Fruit fly (Drosophila melanogaster) whole organism, wandering third instar larva: ENCODE measurements around the gene SLC22A.

Experiments
- Abd-B ChIP-seq: fragments of >200 bp; optimal IDR thresholded peaks from 2 replicates; lab custom pipeline; 2017; ENCODE audit warnings: missing biosample characterization, missing genetic modification characterization
- CG32264 ChIP-seq: fragments of 200-800 bp; sonication (Bioruptor generic); optimal IDR thresholded peaks from 2 replicates; lab custom pipeline; 2016; ENCODE audit warnings: missing biosample characterization, missing genetic modification characterization
- CG9705 ChIP-seq: fragments of 200-800 bp; sonication (Bioruptor generic); optimal IDR thresholded peaks from 2 replicates; lab custom pipeline; 2018; ENCODE audit warnings: missing biosample characterization, mild to moderate bottlenecking, missing genetic modification characterization
- CrebA ChIP-seq: fragments of 200-800 bp; sonication (Bioruptor generic); optimal IDR thresholded peaks from 2 replicates; lab custom pipeline; 2016; ENCODE audit warnings: missing biosample characterization, mild to moderate bottlenecking, missing genetic modification characterization, borderline replicate concordance
- Dfd ChIP-seq: fragments of >200 bp; optimal IDR thresholded peaks from 2 replicates; lab custom pipeline; 2017; ENCODE audit warnings: missing biosample characterization, missing genetic modification characterization
- Dif ChIP-seq: fragments of 200-275, 200-300 bp; sonication (Bioruptor generic); optimal IDR thresholded peaks from 2 replicates; lab custom pipeline; 2018; ENCODE audit warnings: missing biosample characterization, missing genetic modification characterization; ENCODE audit not compliant: partially characterized antibody
- GATAd ChIP-seq: sonication (Bioruptor generic); optimal IDR thresholded peaks from 2 replicates; lab custom pipeline; 2016; ENCODE audit warnings: missing biosample characterization, missing genetic modification characterization
- HLH106 ChIP-seq: fragments of 200-800 bp; optimal IDR thresholded peaks from 3 replicates; lab custom pipeline; 2019; ENCODE audit warnings: missing biosample characterization, mild to moderate bottlenecking, missing genetic modification characterization, moderate library complexity
- Hnf4 ChIP-seq: fragments of 200-800 bp; sonication (Bioruptor generic); optimal IDR thresholded peaks from 2 replicates; lab custom pipeline; 2016; ENCODE audit warnings: missing biosample characterization, mild to moderate bottlenecking, missing genetic modification characterization
- Hr78 ChIP-seq: fragments of >200 bp; optimal IDR thresholded peaks from 2 replicates; lab custom pipeline; 2017; ENCODE audit warnings: missing biosample characterization, missing genetic modification characterization
- Hr83 ChIP-seq: fragments of 200-300 bp; sonication (Bioruptor generic); optimal IDR thresholded peaks from 2 replicates; lab custom pipeline; 2016; ENCODE audit warnings: missing biosample characterization, mild to moderate bottlenecking, missing genetic modification characterization, moderate library complexity; ENCODE audit not compliant: poor library complexity, severe bottlenecking
- Jra ChIP-seq: sonication (Bioruptor generic); optimal IDR thresholded peaks from 2 replicates; lab custom pipeline; 2016; ENCODE audit warnings: missing biosample characterization, missing genetic modification characterization
- Mio ChIP-seq: sonication (Bioruptor generic); optimal IDR thresholded peaks from 2 replicates; lab custom pipeline; 2016; ENCODE audit warnings: missing biosample characterization, missing genetic modification characterization
- Myc ChIP-seq: fragments of >200 bp; optimal IDR thresholded peaks from 2 replicates; lab custom pipeline; 2017
- N ChIP-seq: fragments of >200 bp; optimal IDR thresholded peaks from 2 replicates; lab custom pipeline; 2018; ENCODE audit warnings: missing biosample characterization, missing external identifiers, missing genetic modification characterization
- OdsH ChIP-seq: fragments of 200-800 bp; sonication (Bioruptor generic); optimal IDR thresholded peaks from 2 replicates; lab custom pipeline; 2016; ENCODE audit warnings: missing biosample characterization, mild to moderate bottlenecking, missing genetic modification characterization
- Rel ChIP-seq, 2 experiments: fragments of 200-800 bp; sonication (Bioruptor generic) in 1 of 2; optimal IDR thresholded peaks; 2 replicates in 1 of 2; 3 replicates in 1 of 2; lab custom pipeline; 2016 to 2019; ENCODE audit warnings: mild to moderate bottlenecking in 2 of 2, missing biosample characterization in 2 of 2, missing genetic modification characterization in 2 of 2, moderate library complexity in 1 of 2
- Sp1 ChIP-seq: fragments of 200-800 bp; sonication (Bioruptor generic); optimal IDR thresholded peaks from 3 replicates; lab custom pipeline; 2019; ENCODE audit warnings: missing biosample characterization, mild to moderate bottlenecking, missing genetic modification characterization, moderate library complexity
- Vsx2 ChIP-seq: fragments of 200-300, 225-300 bp; sonication (Bioruptor generic); optimal IDR thresholded peaks from 2 replicates; lab custom pipeline; 2018; ENCODE audit warnings: missing biosample characterization, missing genetic modification characterization; ENCODE audit not compliant: partially characterized antibody
- br ChIP-seq: fragments of 200-800 bp; sonication (Bioruptor generic); optimal IDR thresholded peaks from 2 replicates; lab custom pipeline; 2016; ENCODE audit warnings: missing biosample characterization, missing genetic modification characterization
- brk ChIP-seq: fragments of 200-800 bp; sonication (Bioruptor generic); optimal IDR thresholded peaks from 2 replicates; lab custom pipeline; 2016; ENCODE audit warnings: missing biosample characterization, mild to moderate bottlenecking, missing genetic modification characterization
- dl ChIP-seq, 2 experiments: fragments of 175-275, 200-275 bp in 1 of 2; fragments of 200-275 bp in 1 of 2; sonication (Bioruptor generic); optimal IDR thresholded peaks; lab custom pipeline; 2018; ENCODE audit warnings: mild to moderate bottlenecking in 2 of 2, missing biosample characterization in 2 of 2, missing genetic modification characterization in 2 of 2, moderate library complexity in 2 of 2; ENCODE audit not compliant: partially characterized antibody in 2 of 2, insufficient read depth in 1 of 2
- dmrt93B ChIP-seq: fragments of 200-800 bp; sonication (Bioruptor generic); optimal IDR thresholded peaks from 2 replicates; lab custom pipeline; 2018; ENCODE audit warnings: missing biosample characterization, mild to moderate bottlenecking, missing genetic modification characterization
- dsf ChIP-seq: sonication (Bioruptor generic); optimal IDR thresholded peaks from 2 replicates; lab custom pipeline; 2016; ENCODE audit warnings: missing biosample characterization, missing genetic modification characterization, borderline replicate concordance
- ey ChIP-seq: fragments of 200-800 bp; sonication (Bioruptor generic); optimal IDR thresholded peaks from 2 replicates; lab custom pipeline; 2016; ENCODE audit warnings: missing biosample characterization, missing genetic modification characterization
- foxo ChIP-seq, 2 experiments: fragments of 200-800 bp; sonication (Bioruptor generic); optimal IDR thresholded peaks; 2 replicates in 1 of 2; 3 replicates in 1 of 2; lab custom pipeline; 2016 to 2017; ENCODE audit warnings: missing biosample characterization in 2 of 2, missing genetic modification characterization in 2 of 2
- fru ChIP-seq: fragments of 200-800 bp; sonication (Bioruptor generic); optimal IDR thresholded peaks from 3 replicates; lab custom pipeline; 2016; ENCODE audit warnings: missing biosample characterization, mild to moderate bottlenecking, missing genetic modification characterization
- h ChIP-seq: fragments of 200-800 bp; sonication (Bioruptor generic); optimal IDR thresholded peaks from 3 replicates; lab custom pipeline; 2016; ENCODE audit warnings: missing biosample characterization, mild to moderate bottlenecking, missing genetic modification characterization
- jim ChIP-seq: fragments of 175-275, 200-325 bp; sonication (Bioruptor generic); optimal IDR thresholded peaks from 2 replicates; lab custom pipeline; 2016; ENCODE audit warnings: missing biosample characterization, mild to moderate bottlenecking, missing genetic modification characterization
- lola ChIP-seq: fragments of >200 bp; optimal IDR thresholded peaks from 2 replicates; lab custom pipeline; 2017; ENCODE audit warnings: missing biosample characterization, missing genetic modification characterization
- pan ChIP-seq: fragments of >200 bp; optimal IDR thresholded peaks from 2 replicates; lab custom pipeline; 2017
- psq ChIP-seq: fragments of 200-800 bp; sonication (Bioruptor generic); optimal IDR thresholded peaks from 3 replicates; lab custom pipeline; 2017; ENCODE audit warnings: missing biosample characterization, mild to moderate bottlenecking, missing genetic modification characterization, moderate library complexity
- rgr ChIP-seq: fragments of 200-800 bp; sonication (Bioruptor generic); optimal IDR thresholded peaks from 3 replicates; lab custom pipeline; 2016; ENCODE audit warnings: missing biosample characterization, mild to moderate bottlenecking, missing genetic modification characterization
- sage ChIP-seq: fragments of 200-800 bp; sonication (Bioruptor generic); optimal IDR thresholded peaks from 2 replicates; lab custom pipeline; 2016; ENCODE audit warnings: missing biosample characterization, mild to moderate bottlenecking, missing genetic modification characterization
- sv ChIP-seq: fragments of 200-800 bp; sonication (Bioruptor generic); optimal IDR thresholded peaks from 3 replicates; lab custom pipeline; 2016; ENCODE audit warnings: missing biosample characterization, missing genetic modification characterization
- tai ChIP-seq: sonication (Bioruptor generic); optimal IDR thresholded peaks from 2 replicates; lab custom pipeline; 2016; ENCODE audit warnings: missing biosample characterization, missing genetic modification characterization
- usp ChIP-seq: fragments of >200 bp; optimal IDR thresholded peaks from 2 replicates; lab custom pipeline; 2017; ENCODE audit warnings: missing biosample characterization, missing genetic modification characterization
- woc ChIP-seq: sonication (Bioruptor generic); optimal IDR thresholded peaks from 2 replicates; lab custom pipeline; 2016; ENCODE audit warnings: missing biosample characterization, mild to moderate bottlenecking, missing genetic modification characterization

The SLC22A gene

DNA sequence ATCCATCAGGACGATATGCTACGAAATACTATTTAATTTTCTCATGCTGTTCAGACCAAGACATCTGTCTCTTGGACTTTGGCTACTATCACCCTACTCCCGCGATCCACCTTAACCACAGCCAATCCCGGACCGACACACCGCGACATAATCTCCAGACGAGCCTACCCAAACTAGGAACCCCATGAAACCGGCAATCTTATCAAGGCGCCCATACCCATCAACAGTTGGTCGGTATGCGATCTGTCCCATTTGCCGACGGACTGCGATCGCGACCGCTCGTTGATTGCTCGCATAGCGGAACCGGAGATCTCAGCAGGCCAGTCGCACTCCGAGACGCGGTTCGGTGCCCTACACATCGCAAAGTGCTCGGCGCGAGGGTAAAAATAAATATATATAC is at the start of gene SLC22A:
TSS of gene SLC22A (plus strand) at position 243 of the 400 bp plus-strand sequence.
- TF ChIP-seq rgr (GFP tag; lab: Kevin White, UChicago): peak; percentile 5
- TF ChIP-seq dl (GFP tag; optimal IDR thresholded peaks at IDR 0.05; lab: Kevin White, UChicago; ENCODE audit: insufficient read depth in 1 of 2, partially characterized antibody in 2 of 2): no peak
- TF ChIP-seq h (GFP tag; lab: Kevin White, UChicago): peak; percentile 59
- TF ChIP-seq br (GFP tag; lab: Kevin White, UChicago): peak; percentile 30
- no peak for TF ChIP-seq Sp1 (GFP tag; lab: Kevin White, UChicago)
- TF ChIP-seq Abd-B: no peak
- TF ChIP-seq Rel (GFP tag; optimal IDR thresholded peaks at IDR 0.05; lab: Kevin White, UChicago): no peak
- peak; percentile 97 for TF ChIP-seq Rel (tag; optimal IDR thresholded peaks at IDR 0.05; lab: Kevin White, UChicago)
- no peak for TF ChIP-seq Vsx2 (GFP tag; lab: Kevin White, UChicago)
- peak; percentile 33 for TF ChIP-seq Hr83 (GFP tag; lab: Kevin White, UChicago)
- TF ChIP-seq Hnf4 (GFP tag; lab: Kevin White, UChicago): peak; percentile 53
- TF ChIP-seq brk (GFP tag; lab: Kevin White, UChicago): no peak

DNA sequence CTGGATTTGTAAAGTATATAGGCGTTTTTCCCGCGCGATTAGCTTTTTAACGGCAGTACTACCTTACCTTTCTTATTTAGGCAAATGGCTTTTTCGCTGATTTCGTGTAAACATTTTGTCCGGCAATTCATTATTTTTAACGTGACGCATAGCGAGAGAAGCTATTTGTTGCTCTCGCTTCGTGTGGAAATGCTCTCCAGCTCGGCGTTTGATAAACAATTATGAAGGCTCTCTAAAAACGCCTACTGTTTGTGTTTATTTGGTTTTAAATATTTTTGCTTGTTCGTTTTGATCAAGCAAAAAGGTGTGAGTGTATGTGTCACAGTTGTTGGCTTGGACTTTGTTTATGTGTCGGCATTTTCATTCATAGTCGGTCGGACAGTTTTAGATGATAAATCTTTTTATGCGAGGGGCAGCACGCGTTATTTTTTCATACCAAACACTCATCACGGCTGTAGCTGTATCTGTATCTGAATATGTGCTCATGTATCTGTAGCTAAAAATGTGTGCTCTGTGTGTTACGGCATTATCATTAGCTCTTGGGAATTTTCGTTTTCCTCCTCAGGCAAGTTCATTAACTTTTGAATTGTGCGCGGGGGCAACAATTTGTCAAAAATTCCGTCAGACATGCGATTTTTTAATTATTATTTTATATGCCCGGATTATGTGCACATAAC is 47.5 kb upstream of the SLC22A start:
- TF ChIP-seq Rel (GFP tag; optimal IDR thresholded peaks at IDR 0.05; lab: Kevin White, UChicago): no peak
- TF ChIP-seq Rel (tag; optimal IDR thresholded peaks at IDR 0.05; lab: Kevin White, UChicago): peak; percentile 88
- TF ChIP-seq dl (GFP tag; optimal IDR thresholded peaks at IDR 0.05; lab: Kevin White, UChicago; ENCODE audit: insufficient read depth in 1 of 2, partially characterized antibody in 2 of 2): peak in 1 of 2 experiments; percentile 40
- no peak for TF ChIP-seq tai
- peak; percentile 21 for TF ChIP-seq sage

DNA sequence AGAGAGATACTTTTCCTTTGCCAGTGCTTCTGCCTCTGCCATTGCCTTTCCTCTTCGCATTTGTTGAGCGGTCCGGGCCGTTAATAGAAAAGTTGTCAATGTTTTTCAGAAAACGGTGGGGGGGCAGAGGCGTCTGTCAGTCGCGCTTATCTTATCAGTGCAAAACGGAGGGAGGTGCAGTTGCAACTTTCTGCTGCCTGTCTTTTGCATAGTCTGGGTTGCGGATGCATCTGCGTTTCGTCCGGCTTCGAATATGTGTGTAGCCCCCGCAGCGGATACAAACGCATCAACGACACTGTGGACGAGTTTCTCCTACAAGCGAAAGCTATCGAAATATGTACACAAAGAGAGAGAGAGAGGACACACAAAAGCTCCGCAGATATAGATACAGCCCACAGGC is 44.9 kb upstream of the SLC22A start:
- no peak for TF ChIP-seq HLH106
- no peak for TF ChIP-seq CG32264 (GFP tag; lab: Kevin White, UChicago)
- TF ChIP-seq psq (GFP tag; lab: Kevin White, UChicago): no peak
- TF ChIP-seq tai: no peak
- no peak for TF ChIP-seq GATAd
- no peak for TF ChIP-seq ey
- no peak for TF ChIP-seq Dfd (GFP tag; lab: Kevin White, UChicago)

DNA sequence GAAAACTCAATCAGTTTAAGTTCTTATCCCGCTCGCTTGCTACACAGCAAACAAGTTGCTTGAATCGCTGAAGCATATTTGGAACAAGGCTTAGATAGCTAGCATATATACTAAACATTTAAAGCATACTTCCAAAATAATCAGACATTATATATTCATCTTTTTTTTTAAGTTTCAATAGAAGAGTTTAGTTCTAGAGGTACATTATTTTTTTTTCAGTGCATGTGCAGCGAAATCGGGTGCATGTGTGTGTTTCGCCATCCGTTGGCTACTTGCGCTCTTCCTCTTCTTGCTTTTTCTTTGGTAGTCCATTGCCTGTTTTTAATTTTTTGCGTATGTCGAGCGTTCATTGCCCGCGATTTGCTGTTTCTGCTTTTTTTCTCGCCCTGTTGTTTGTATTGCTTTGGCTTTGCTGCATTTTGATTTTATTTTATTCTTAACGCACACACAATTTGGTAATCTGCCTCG is 43.2 kb upstream of the SLC22A start:
- TF ChIP-seq brk (GFP tag; lab: Kevin White, UChicago): peak; percentile 91
- TF ChIP-seq jim (GFP tag; lab: Kevin White, UChicago): no peak
- TF ChIP-seq Dif (GFP tag; lab: Kevin White, UChicago): no peak
- TF ChIP-seq foxo (GFP tag; optimal IDR thresholded peaks at IDR 0.05; lab: Kevin White, UChicago): peak; percentile 78 to 96
- TF ChIP-seq Dfd (GFP tag; lab: Kevin White, UChicago): no peak
- TF ChIP-seq CG9705 (GFP tag; lab: Kevin White, UChicago): peak; percentile 56
- TF ChIP-seq h (GFP tag; lab: Kevin White, UChicago): peak; percentile 97
- peak; percentile 95 for TF ChIP-seq Hnf4 (GFP tag; lab: Kevin White, UChicago)
- TF ChIP-seq Sp1 (GFP tag; lab: Kevin White, UChicago): peak; percentile 93
- peak; percentile 93 for TF ChIP-seq OdsH (GFP tag; lab: Kevin White, UChicago)
- TF ChIP-seq CG32264 (GFP tag; lab: Kevin White, UChicago): peak; percentile 91
- no peak for TF ChIP-seq Hr78 (GFP tag; lab: Kevin White, UChicago)
- TF ChIP-seq Jra (GFP tag; lab: Kevin White, UChicago): peak; percentile 91
- TF ChIP-seq Abd-B: no peak
- TF ChIP-seq pan (lab: Kevin White, UChicago): no peak
- peak; percentile 0 for TF ChIP-seq Mio (GFP tag; lab: Kevin White, UChicago)
- TF ChIP-seq sage: peak; percentile 90
- peak; percentile 47 for TF ChIP-seq GATAd
- TF ChIP-seq dmrt93B: peak; percentile 74
- TF ChIP-seq Rel (GFP tag; optimal IDR thresholded peaks at IDR 0.05; lab: Kevin White, UChicago): peak; percentile 91
- peak; percentile 58 for TF ChIP-seq Rel (tag; optimal IDR thresholded peaks at IDR 0.05; lab: Kevin White, UChicago)
- no peak for TF ChIP-seq N (GFP tag; lab: Kevin White, UChicago)
- TF ChIP-seq usp (GFP tag; lab: Kevin White, UChicago): no peak
- TF ChIP-seq woc (GFP tag; lab: Kevin White, UChicago): peak; percentile 86
- TF ChIP-seq Myc (lab: Kevin White, UChicago): no peak
- TF ChIP-seq sv (GFP tag; lab: Kevin White, UChicago): no peak
- no peak for TF ChIP-seq Hr83 (GFP tag; lab: Kevin White, UChicago)
- TF ChIP-seq psq (GFP tag; lab: Kevin White, UChicago): peak; percentile 91
- peak; percentile 94 for TF ChIP-seq rgr (GFP tag; lab: Kevin White, UChicago)
- TF ChIP-seq CrebA (GFP tag; lab: Kevin White, UChicago): peak; percentile 72
- no peak for TF ChIP-seq Vsx2 (GFP tag; lab: Kevin White, UChicago)
- peak; percentile 95 for TF ChIP-seq ey
- TF ChIP-seq dl (GFP tag; optimal IDR thresholded peaks at IDR 0.05; lab: Kevin White, UChicago; ENCODE audit: insufficient read depth in 1 of 2, partially characterized antibody in 2 of 2): no peak
- peak; percentile 86 for TF ChIP-seq tai
- peak; percentile 94 for TF ChIP-seq fru
- TF ChIP-seq lola (GFP tag; lab: Kevin White, UChicago): no peak
- peak; percentile 95 for TF ChIP-seq br (GFP tag; lab: Kevin White, UChicago)
- TF ChIP-seq dsf (GFP tag; lab: Kevin White, UChicago): peak; percentile 52
- TF ChIP-seq HLH106: peak; percentile 86
